Fruit fly (Drosophila melanogaster) whole organism, wandering third instar larva: ENCODE measurements around the gene Tbc1d8-9.

Experiments used
- Abd-B ChIP-seq: fragments of >200 bp; optimal IDR thresholded peaks from 2 replicates; lab custom pipeline; 2017; ENCODE audit warnings: missing biosample characterization, missing genetic modification characterization
- CG32264 ChIP-seq: fragments of 200-800 bp; sonication (Bioruptor generic); optimal IDR thresholded peaks from 2 replicates; lab custom pipeline; 2016; ENCODE audit warnings: missing biosample characterization, missing genetic modification characterization
- CrebA ChIP-seq: fragments of 200-800 bp; sonication (Bioruptor generic); optimal IDR thresholded peaks from 2 replicates; lab custom pipeline; 2016; ENCODE audit warnings: missing biosample characterization, mild to moderate bottlenecking, missing genetic modification characterization, borderline replicate concordance
- Dfd ChIP-seq: fragments of >200 bp; optimal IDR thresholded peaks from 2 replicates; lab custom pipeline; 2017; ENCODE audit warnings: missing biosample characterization, missing genetic modification characterization
- Dif ChIP-seq: fragments of 200-275, 200-300 bp; sonication (Bioruptor generic); optimal IDR thresholded peaks from 2 replicates; lab custom pipeline; 2018; ENCODE audit warnings: missing biosample characterization, missing genetic modification characterization; ENCODE audit not compliant: partially characterized antibody
- GATAd ChIP-seq: sonication (Bioruptor generic); optimal IDR thresholded peaks from 2 replicates; lab custom pipeline; 2016; ENCODE audit warnings: missing biosample characterization, missing genetic modification characterization
- HLH106 ChIP-seq: fragments of 200-800 bp; optimal IDR thresholded peaks from 3 replicates; lab custom pipeline; 2019; ENCODE audit warnings: missing biosample characterization, mild to moderate bottlenecking, missing genetic modification characterization, moderate library complexity
- Hr78 ChIP-seq: fragments of >200 bp; optimal IDR thresholded peaks from 2 replicates; lab custom pipeline; 2017; ENCODE audit warnings: missing biosample characterization, missing genetic modification characterization
- Hr83 ChIP-seq: fragments of 200-300 bp; sonication (Bioruptor generic); optimal IDR thresholded peaks from 2 replicates; lab custom pipeline; 2016; ENCODE audit warnings: missing biosample characterization, mild to moderate bottlenecking, missing genetic modification characterization, moderate library complexity; ENCODE audit not compliant: poor library complexity, severe bottlenecking
- Jra ChIP-seq: sonication (Bioruptor generic); optimal IDR thresholded peaks from 2 replicates; lab custom pipeline; 2016; ENCODE audit warnings: missing biosample characterization, missing genetic modification characterization
- Mio ChIP-seq: sonication (Bioruptor generic); optimal IDR thresholded peaks from 2 replicates; lab custom pipeline; 2016; ENCODE audit warnings: missing biosample characterization, missing genetic modification characterization
- Myc ChIP-seq: fragments of >200 bp; optimal IDR thresholded peaks from 2 replicates; lab custom pipeline; 2017
- N ChIP-seq: fragments of >200 bp; optimal IDR thresholded peaks from 2 replicates; lab custom pipeline; 2018; ENCODE audit warnings: missing biosample characterization, missing external identifiers, missing genetic modification characterization
- Rel ChIP-seq, 2 experiments: fragments of 200-800 bp; sonication (Bioruptor generic) in 1 of 2; optimal IDR thresholded peaks; 2 replicates in 1 of 2; 3 replicates in 1 of 2; lab custom pipeline; 2016 to 2019; ENCODE audit warnings: mild to moderate bottlenecking in 2 of 2, missing biosample characterization in 2 of 2, missing genetic modification characterization in 2 of 2, moderate library complexity in 1 of 2
- Vsx2 ChIP-seq: fragments of 200-300, 225-300 bp; sonication (Bioruptor generic); optimal IDR thresholded peaks from 2 replicates; lab custom pipeline; 2018; ENCODE audit warnings: missing biosample characterization, missing genetic modification characterization; ENCODE audit not compliant: partially characterized antibody
- br ChIP-seq: fragments of 200-800 bp; sonication (Bioruptor generic); optimal IDR thresholded peaks from 2 replicates; lab custom pipeline; 2016; ENCODE audit warnings: missing biosample characterization, missing genetic modification characterization
- brk ChIP-seq: fragments of 200-800 bp; sonication (Bioruptor generic); optimal IDR thresholded peaks from 2 replicates; lab custom pipeline; 2016; ENCODE audit warnings: missing biosample characterization, mild to moderate bottlenecking, missing genetic modification characterization
- dl ChIP-seq, 2 experiments: fragments of 175-275, 200-275 bp in 1 of 2; fragments of 200-275 bp in 1 of 2; sonication (Bioruptor generic); optimal IDR thresholded peaks; lab custom pipeline; 2018; ENCODE audit warnings: mild to moderate bottlenecking in 2 of 2, missing biosample characterization in 2 of 2, missing genetic modification characterization in 2 of 2, moderate library complexity in 2 of 2; ENCODE audit not compliant: partially characterized antibody in 2 of 2, insufficient read depth in 1 of 2
- dmrt93B ChIP-seq: fragments of 200-800 bp; sonication (Bioruptor generic); optimal IDR thresholded peaks from 2 replicates; lab custom pipeline; 2018; ENCODE audit warnings: missing biosample characterization, mild to moderate bottlenecking, missing genetic modification characterization
- dsf ChIP-seq: sonication (Bioruptor generic); optimal IDR thresholded peaks from 2 replicates; lab custom pipeline; 2016; ENCODE audit warnings: missing biosample characterization, missing genetic modification characterization, borderline replicate concordance
- ey ChIP-seq: fragments of 200-800 bp; sonication (Bioruptor generic); optimal IDR thresholded peaks from 2 replicates; lab custom pipeline; 2016; ENCODE audit warnings: missing biosample characterization, missing genetic modification characterization
- foxo ChIP-seq, 2 experiments: fragments of 200-800 bp; sonication (Bioruptor generic); optimal IDR thresholded peaks; 2 replicates in 1 of 2; 3 replicates in 1 of 2; lab custom pipeline; 2016 to 2017; ENCODE audit warnings: missing biosample characterization in 2 of 2, missing genetic modification characterization in 2 of 2
- fru ChIP-seq: fragments of 200-800 bp; sonication (Bioruptor generic); optimal IDR thresholded peaks from 3 replicates; lab custom pipeline; 2016; ENCODE audit warnings: missing biosample characterization, mild to moderate bottlenecking, missing genetic modification characterization
- h ChIP-seq: fragments of 200-800 bp; sonication (Bioruptor generic); optimal IDR thresholded peaks from 3 replicates; lab custom pipeline; 2016; ENCODE audit warnings: missing biosample characterization, mild to moderate bottlenecking, missing genetic modification characterization
- lola ChIP-seq: fragments of >200 bp; optimal IDR thresholded peaks from 2 replicates; lab custom pipeline; 2017; ENCODE audit warnings: missing biosample characterization, missing genetic modification characterization
- pan ChIP-seq: fragments of >200 bp; optimal IDR thresholded peaks from 2 replicates; lab custom pipeline; 2017
- psq ChIP-seq: fragments of 200-800 bp; sonication (Bioruptor generic); optimal IDR thresholded peaks from 3 replicates; lab custom pipeline; 2017; ENCODE audit warnings: missing biosample characterization, mild to moderate bottlenecking, missing genetic modification characterization, moderate library complexity
- rgr ChIP-seq: fragments of 200-800 bp; sonication (Bioruptor generic); optimal IDR thresholded peaks from 3 replicates; lab custom pipeline; 2016; ENCODE audit warnings: missing biosample characterization, mild to moderate bottlenecking, missing genetic modification characterization
- sage ChIP-seq: fragments of 200-800 bp; sonication (Bioruptor generic); optimal IDR thresholded peaks from 2 replicates; lab custom pipeline; 2016; ENCODE audit warnings: missing biosample characterization, mild to moderate bottlenecking, missing genetic modification characterization
- sv ChIP-seq: fragments of 200-800 bp; sonication (Bioruptor generic); optimal IDR thresholded peaks from 3 replicates; lab custom pipeline; 2016; ENCODE audit warnings: missing biosample characterization, missing genetic modification characterization
- tai ChIP-seq: sonication (Bioruptor generic); optimal IDR thresholded peaks from 2 replicates; lab custom pipeline; 2016; ENCODE audit warnings: missing biosample characterization, missing genetic modification characterization
- usp ChIP-seq: fragments of >200 bp; optimal IDR thresholded peaks from 2 replicates; lab custom pipeline; 2017; ENCODE audit warnings: missing biosample characterization, missing genetic modification characterization

Gene Tbc1d8-9

dm6 chr3L:21298375-21298774 is 45.1 kb downstream of the Tbc1d8-9 start, which contains the start of gene CG43702:
TSS of gene CG43702 (plus strand) at chr3L:21298675.
- TF ChIP-seq CrebA (no peak), foxo (GFP tag; optimal IDR thresholded peaks at IDR 0.05; lab: Kevin White, UChicago) (no peak), rgr (GFP tag; lab: Kevin White, UChicago) (no peak), brk (no peak), Mio (GFP tag; lab: Kevin White, UChicago) (no peak), tai (GFP tag; lab: Kevin White, UChicago) (no peak), sage (GFP tag; lab: Kevin White, UChicago) (no peak), GATAd (GFP tag; lab: Kevin White, UChicago) (no peak), h (GFP tag; lab: Kevin White, UChicago) (no peak), psq (GFP tag; lab: Kevin White, UChicago) (no peak), HLH106 (tag; lab: Kevin White, UChicago) (no peak), dsf (GFP tag; lab: Kevin White, UChicago) (no peak), Myc (no peak), lola (GFP tag; lab: Kevin White, UChicago) (no peak), sv (no peak), Hr78 (no peak)

dm6 chr3L:21297703-21298102 is 45.8 kb downstream of the Tbc1d8-9 start, which contains the start of gene Edg78E:
TSS of gene Edg78E (minus strand) at chr3L:21297803.
- TF ChIP-seq usp (GFP tag; lab: Kevin White, UChicago) (no peak), h (GFP tag; lab: Kevin White, UChicago) (no peak)

- TF ChIP-seq GATAd (GFP tag; lab: Kevin White, UChicago) (no peak), dl (GFP tag; optimal IDR thresholded peaks at IDR 0.05; lab: Kevin White, UChicago; ENCODE audit: insufficient read depth in 1 of 2, partially characterized antibody in 2 of 2) (no peak)
These were observed 49.3 kb downstream of the Tbc1d8-9 start, which contains the start of gene Cpr78Cb for dm6 chr3L:21294202-21294601. TSS of gene Cpr78Cb (plus strand) at chr3L:21294492.

dm6 chr3L:21292700-21293099 is 50.8 kb downstream of the Tbc1d8-9 start, which contains the start of gene Cpr78Ca:
TSS of gene Cpr78Ca (minus strand) at chr3L:21292800.
- TF ChIP-seq N (GFP tag; lab: Kevin White, UChicago) = no peak
- TF ChIP-seq Hr83 (GFP tag; lab: Kevin White, UChicago) = no peak
- no peak for TF ChIP-seq tai (GFP tag; lab: Kevin White, UChicago)
- TF ChIP-seq Dif (GFP tag; lab: Kevin White, UChicago) = no peak
- TF ChIP-seq Abd-B = no peak
- TF ChIP-seq Hr78 = no peak
- no peak for TF ChIP-seq usp (GFP tag; lab: Kevin White, UChicago)
- no peak for TF ChIP-seq brk
- TF ChIP-seq Vsx2 (GFP tag; lab: Kevin White, UChicago) = no peak
- no peak for TF ChIP-seq lola (GFP tag; lab: Kevin White, UChicago)
- TF ChIP-seq Dfd (GFP tag; lab: Kevin White, UChicago) = no peak

- no peak for TF ChIP-seq pan (lab: Kevin White, UChicago)
- TF ChIP-seq ey (GFP tag; lab: Kevin White, UChicago) = no peak
- TF ChIP-seq lola (GFP tag; lab: Kevin White, UChicago) = no peak
- no peak for TF ChIP-seq br (GFP tag; lab: Kevin White, UChicago)
- TF ChIP-seq h (GFP tag; lab: Kevin White, UChicago) = no peak
- TF ChIP-seq dmrt93B (GFP tag; lab: Kevin White, UChicago) = no peak
- no peak for TF ChIP-seq Rel (GFP tag; optimal IDR thresholded peaks at IDR 0.05; lab: Kevin White, UChicago)
- no peak for TF ChIP-seq Rel (tag; optimal IDR thresholded peaks at IDR 0.05; lab: Kevin White, UChicago)
- no peak for TF ChIP-seq CG32264 (GFP tag; lab: Kevin White, UChicago)
- TF ChIP-seq CrebA = no peak
- TF ChIP-seq Vsx2 (GFP tag; lab: Kevin White, UChicago) = no peak
- no peak for TF ChIP-seq usp (GFP tag; lab: Kevin White, UChicago)
- TF ChIP-seq Jra (GFP tag; lab: Kevin White, UChicago) = no peak
- TF ChIP-seq dsf (GFP tag; lab: Kevin White, UChicago) = no peak
- TF ChIP-seq fru (GFP tag; lab: Kevin White, UChicago) = no peak
- no peak for TF ChIP-seq psq (GFP tag; lab: Kevin White, UChicago)
These were observed 52.5 kb downstream of the Tbc1d8-9 start for dm6 chr3L:21291055-21291454.
